Worm (Caenorhabditis elegans) whole organism, L4 larva: Measurements from ENCODE around the gene del-6.

Experiments used
- F26F4.8 ChIP-seq: fragments of 200-800 bp; sonication (Bioruptor generic); conservative IDR thresholded peaks from 2 replicates; pipeline ENCODE4 v1.3.6; 2022; ENCODE audit warnings: missing genetic modification characterization, missing compliant biosample characterization
- T20F7.1 ChIP-seq: fragments of 200-800 bp; sonication (Bioruptor generic); optimal IDR thresholded peaks from 2 replicates; lab custom pipeline; 2018; ENCODE audit warnings: mild to moderate bottlenecking, missing genetic modification characterization, missing compliant biosample characterization
- Y5F2A.4 ChIP-seq: fragments of 200-800 bp; sonication (Bioruptor generic); optimal IDR thresholded peaks from 2 replicates; lab custom pipeline; 2018; ENCODE audit warnings: mild to moderate bottlenecking, missing genetic modification characterization, missing compliant biosample characterization
- aly-2 ChIP-seq: sonication (generic microtip); optimal IDR thresholded peaks from 2 replicates; lab custom pipeline; 2018; ENCODE audit warnings: missing biosample characterization, missing genetic modification characterization
- ama-1 ChIP-seq: fragments of 150-350 bp; optimal IDR thresholded peaks from 2 replicates; lab custom pipeline; 2014; ENCODE audit warnings: inconsistent platforms, mixed read lengths
- arid-1 ChIP-seq: fragments of 200-800 bp; sonication (Bioruptor generic); conservative IDR thresholded peaks from 2 replicates; pipeline ENCODE4 v1.3.6; 2022; ENCODE audit warnings: missing genetic modification reagents, missing genetic modification characterization, missing compliant biosample characterization
- attf-4 ChIP-seq: sonication (generic microtip); optimal IDR thresholded peaks from 3 replicates; lab custom pipeline; 2017; ENCODE audit warnings: missing biosample characterization, missing genetic modification characterization
- ctbp-1 ChIP-seq: fragments of 200-800 bp; sonication (Bioruptor generic); IDR thresholded peaks from 2 replicates; pipeline ENCODE4 v1.3.6; 2022; ENCODE audit warnings: missing genetic modification reagents, missing genetic modification characterization, missing compliant biosample characterization
- daf-16 ChIP-seq, 3 experiments: sonication (generic microtip); optimal IDR thresholded peaks; 2 replicates each; lab custom pipeline; 2016 to 2017; ENCODE audit warnings: missing genetic modification characterization in 3 of 3, missing genetic modification reagents in 3 of 3, mild to moderate bottlenecking in 2 of 3, missing compliant biosample characterization in 2 of 3, missing biosample characterization in 1 of 3, moderate library complexity in 1 of 3
- daf-8 ChIP-seq: fragments of 200-800 bp; sonication (Bioruptor generic); IDR thresholded peaks from 2 replicates; pipeline ENCODE4 v1.3.6; 2022; ENCODE audit warnings: missing genetic modification characterization, missing compliant biosample characterization
- dmd-6 ChIP-seq: fragments of 200-800 bp; sonication (Bioruptor generic); IDR thresholded peaks from 2 replicates; pipeline ENCODE4 v1.3.6; 2022; ENCODE audit warnings: missing genetic modification reagents, missing genetic modification characterization, missing compliant biosample characterization
- dmd-8 ChIP-seq: fragments of 200-800 bp; sonication (Bioruptor generic); IDR thresholded peaks from 2 replicates; pipeline ENCODE4 v1.3.6; 2022; ENCODE audit warnings: missing genetic modification characterization, missing compliant biosample characterization
- dpl-1 ChIP-seq: fragments of 150-350 bp; optimal IDR thresholded peaks from 2 replicates; lab custom pipeline; 2014; ENCODE audit warnings: missing biosample characterization, missing genetic modification reagents, missing genetic modification characterization
- dve-1 ChIP-seq: sonication (generic microtip); optimal IDR thresholded peaks from 2 replicates; lab custom pipeline; 2017; ENCODE audit warnings: antibody characterized with exemption, mild to moderate bottlenecking, missing genetic modification characterization, missing compliant biosample characterization; ENCODE audit not compliant: insufficient read depth
- egl-27 ChIP-seq: sonication (generic microtip); optimal IDR thresholded peaks from 3 replicates; lab custom pipeline; 2017; ENCODE audit warnings: missing biosample characterization, missing genetic modification reagents, missing genetic modification characterization
- fkh-10 ChIP-seq: fragments of 150-350 bp; optimal IDR thresholded peaks from 2 replicates; lab custom pipeline; 2014; ENCODE audit warnings: missing biosample characterization, missing genetic modification reagents, missing genetic modification characterization
- hif-1 ChIP-seq, 2 experiments: sonication (generic microtip); optimal IDR thresholded peaks; 2 replicates each; lab custom pipeline; 2016 to 2017; ENCODE audit warnings: missing compliant biosample characterization in 2 of 2, missing genetic modification characterization in 2 of 2, missing genetic modification reagents in 2 of 2, missing genotype in 2 of 2, mild to moderate bottlenecking in 1 of 2
- hlh-11 ChIP-seq: fragments of 200-800 bp; sonication (Bioruptor generic); optimal IDR thresholded peaks from 2 replicates; lab custom pipeline; 2018; ENCODE audit warnings: mild to moderate bottlenecking, missing genetic modification characterization, missing compliant biosample characterization
- hlh-30 ChIP-seq: sonication (generic microtip); optimal IDR thresholded peaks from 2 replicates; lab custom pipeline; 2017; ENCODE audit warnings: antibody characterized with exemption, mild to moderate bottlenecking, missing genetic modification characterization, missing compliant biosample characterization; ENCODE audit not compliant: insufficient read depth
- lin-1 ChIP-seq: fragments of 200-800 bp; sonication (Bioruptor generic); IDR thresholded peaks from 2 replicates; pipeline ENCODE4 v1.3.6; 2022; ENCODE audit warnings: missing genetic modification reagents, missing genetic modification characterization, missing compliant biosample characterization
- lin-15B ChIP-seq: fragments of 150-350 bp; sonication (generic microtip); optimal IDR thresholded peaks from 3 replicates; lab custom pipeline; 2014; ENCODE audit warnings: missing biosample characterization, missing genetic modification characterization
- lin-29 ChIP-seq: fragments of 200-800 bp; sonication (Bioruptor generic); IDR thresholded peaks from 2 replicates; pipeline ENCODE4 v1.3.6; 2022; ENCODE audit warnings: missing genetic modification reagents, missing genetic modification characterization, missing compliant biosample characterization
- mdl-1 ChIP-seq, 2 experiments: fragments of 150-350 bp in 1 of 2; sonication (generic microtip) in 1 of 2; optimal IDR thresholded peaks; 2 replicates each; lab custom pipeline; 2014 to 2017; ENCODE audit warnings: missing biosample characterization in 2 of 2, missing genetic modification characterization in 2 of 2
- mdt-29 ChIP-seq: fragments of 200-800 bp; sonication (Bioruptor generic); IDR thresholded peaks from 2 replicates; pipeline ENCODE4 v1.3.6; 2022; ENCODE audit warnings: missing genetic modification reagents, missing genetic modification characterization, missing compliant biosample characterization
- mes-2 ChIP-seq: sonication (generic microtip); optimal IDR thresholded peaks from 2 replicates; lab custom pipeline; 2016; ENCODE audit warnings: missing genotype, mild to moderate bottlenecking, missing genetic modification characterization, missing compliant biosample characterization; ENCODE audit not compliant: poor library complexity, severe bottlenecking
- mxl-3 ChIP-seq: fragments of 200-800 bp; sonication (Bioruptor generic); optimal IDR thresholded peaks from 2 replicates; lab custom pipeline; 2018; ENCODE audit warnings: mild to moderate bottlenecking, missing genetic modification characterization, missing compliant biosample characterization
- nhr-10 ChIP-seq: fragments of 150-350 bp; optimal IDR thresholded peaks from 2 replicates; lab custom pipeline; 2014; ENCODE audit warnings: missing biosample characterization, missing genetic modification characterization
- nhr-102 ChIP-seq: sonication (generic microtip); optimal IDR thresholded peaks from 2 replicates; lab custom pipeline; 2016; ENCODE audit warnings: mild to moderate bottlenecking, missing genetic modification characterization, moderate library complexity, missing compliant biosample characterization
- nhr-11 ChIP-seq: fragments of 150-350 bp; optimal IDR thresholded peaks from 2 replicates; lab custom pipeline; 2014; ENCODE audit warnings: missing biosample characterization, missing genetic modification characterization
- nhr-111 ChIP-seq: fragments of 200-800 bp; sonication (Bioruptor generic); optimal IDR thresholded peaks from 2 replicates; lab custom pipeline; 2018; ENCODE audit warnings: mild to moderate bottlenecking, missing genetic modification characterization, missing compliant biosample characterization
- nhr-237 ChIP-seq: sonication (generic microtip); optimal IDR thresholded peaks from 2 replicates; lab custom pipeline; 2017; ENCODE audit warnings: missing biosample characterization, missing genetic modification characterization
- nhr-25 ChIP-seq: sonication (generic microtip); optimal IDR thresholded peaks from 2 replicates; lab custom pipeline; 2017; ENCODE audit warnings: missing genetic modification characterization, mild to moderate bottlenecking, missing compliant biosample characterization, antibody characterized with exemption, moderate library complexity, borderline replicate concordance; ENCODE audit not compliant: insufficient read depth
- nhr-48 ChIP-seq: sonication (generic microtip); optimal IDR thresholded peaks from 2 replicates; lab custom pipeline; 2016; ENCODE audit warnings: mild to moderate bottlenecking, missing genetic modification characterization, missing compliant biosample characterization
- nhr-6 ChIP-seq: fragments of 150-350 bp; optimal IDR thresholded peaks from 2 replicates; lab custom pipeline; 2014; ENCODE audit warnings: missing biosample characterization, missing genetic modification characterization
- nhr-76 ChIP-seq: fragments of 150-350 bp; optimal IDR thresholded peaks from 2 replicates; lab custom pipeline; 2014; ENCODE audit warnings: missing biosample characterization, missing genetic modification characterization
- nhr-77 ChIP-seq: fragments of 150-350 bp; optimal IDR thresholded peaks from 2 replicates; lab custom pipeline; 2014; ENCODE audit warnings: missing biosample characterization, missing genetic modification characterization
- pha-4 ChIP-seq, 2 experiments: fragments of 150-350 bp in 1 of 2; fragments of 200-800 bp in 1 of 2; sonication (Bioruptor generic) in 1 of 2; IDR thresholded peaks in 1 of 2; optimal IDR thresholded peaks in 1 of 2; 2 replicates each; pipeline versions ENCODE4 v1.3.6 to Lab custom; 2014 to 2022; ENCODE audit warnings: missing genetic modification characterization in 2 of 2, missing genetic modification reagents in 2 of 2, missing biosample characterization in 1 of 2, missing compliant biosample characterization in 1 of 2
- php-3 ChIP-seq: fragments of 200-800 bp; sonication (Bioruptor generic); IDR thresholded peaks from 2 replicates; pipeline ENCODE4 v1.3.6; 2022; ENCODE audit warnings: missing genetic modification reagents, missing genetic modification characterization, missing compliant biosample characterization
- rbr-2 ChIP-seq: sonication (generic microtip); optimal IDR thresholded peaks from 2 replicates; lab custom pipeline; 2016; ENCODE audit warnings: missing genotype, missing genetic modification characterization, missing compliant biosample characterization
- snpc-1.2 ChIP-seq: fragments of 200-800 bp; sonication (Bioruptor generic); IDR thresholded peaks from 2 replicates; pipeline ENCODE4 v1.3.6; 2022; ENCODE audit warnings: missing genetic modification reagents, missing genetic modification characterization, missing compliant biosample characterization
- spr-3 ChIP-seq: fragments of 200-800 bp; sonication (Bioruptor generic); optimal IDR thresholded peaks from 2 replicates; lab custom pipeline; 2018; ENCODE audit warnings: mild to moderate bottlenecking, missing genetic modification characterization, missing compliant biosample characterization
- unc-39 ChIP-seq: sonication (generic microtip); optimal IDR thresholded peaks from 2 replicates; lab custom pipeline; 2017; ENCODE audit warnings: missing biosample characterization, missing genetic modification characterization
- unc-62 ChIP-seq, 3 experiments: fragments of 150-350 bp in 1 of 3; sonication (generic microtip); optimal IDR thresholded peaks in 2 of 3; peaks in 1 of 3; 1 replicate in 1 of 3; 2 replicates in 2 of 3; lab custom pipeline; 2014 to 2017; ENCODE audit warnings: missing biosample characterization in 3 of 3, missing genetic modification characterization in 3 of 3, missing genetic modification reagents in 3 of 3, missing genotype in 1 of 3
- zfp-3 ChIP-seq: fragments of 200-800 bp; sonication (Bioruptor generic); conservative IDR thresholded peaks from 2 replicates; pipeline ENCODE4 v1.3.6; 2022; ENCODE audit warnings: missing genetic modification reagents, missing genetic modification characterization, missing compliant biosample characterization
- zip-2 ChIP-seq: fragments of 150-350 bp; optimal IDR thresholded peaks from 2 replicates; lab custom pipeline; 2014; ENCODE audit warnings: missing biosample characterization, missing genetic modification characterization
- ztf-7 ChIP-seq: fragments of 150-350 bp; optimal IDR thresholded peaks from 2 replicates; lab custom pipeline; 2014; ENCODE audit warnings: missing biosample characterization, missing genetic modification characterization

del-6 gene

ce11 chrV:10588694-10589093, 16.0 kb downstream of the del-6 start, which contains the start of gene srg-32:
TSS of gene srg-32 (minus strand) at chrV:10588794.
- TF ChIP-seq mdt-29 (GFP tag; lab: Robert Waterston, UW) (no peak), Y5F2A.4 (no peak), spr-3 (GFP tag; lab: Kevin White, UChicago) (no peak), lin-1 (GFP tag; lab: Robert Waterston, UW) (no peak), fkh-10 (GFP tag; lab: Kevin White, UChicago) (no peak), attf-4 (no peak), pha-4 (GFP tag; IDR thresholded peaks at IDR 0.05; lab: Robert Waterston, UW) (no peak), pha-4 (tag; optimal IDR thresholded peaks at IDR 0.05; lab: Kevin White, UChicago) (no peak), nhr-76 (tag; lab: Kevin White, UChicago) (no peak), mes-2 (tag; lab: Kevin White, UChicago) (no peak), nhr-6 (tag; lab: Kevin White, UChicago) (no peak), T20F7.1 (GFP tag; lab: Kevin White, UChicago) (no peak), ctbp-1 (no peak), daf-8 (GFP tag; lab: Robert Waterston, UW) (no peak), lin-15B (tag; lab: Kevin White, UChicago) (no peak), ztf-7 (tag; lab: Kevin White, UChicago) (no peak), arid-1 (GFP tag; lab: Robert Waterston, UW) (no peak), lin-29 (GFP tag; lab: Robert Waterston, UW) (no peak)
- TF ChIP-seq, all 104 proteins: peak for 0

- no peak for TF ChIP-seq nhr-10 (tag; lab: Kevin White, UChicago)
- no peak for TF ChIP-seq dpl-1
- TF ChIP-seq hif-1 (tag; optimal IDR thresholded peaks at IDR 0.05; lab: Kevin White, UChicago): peak in 1 of 2 experiments; percentile 74
- peak in 1 of 2 experiments; percentile 35 for TF ChIP-seq mdl-1 (tag; optimal IDR thresholded peaks at IDR 0.05; lab: Kevin White, UChicago)
- no peak for TF ChIP-seq nhr-111
- TF ChIP-seq nhr-48 (tag; lab: Kevin White, UChicago): no peak
- peak; percentile 52 for TF ChIP-seq hlh-11 (tag; lab: Kevin White, UChicago)
- TF ChIP-seq T20F7.1 (GFP tag; lab: Kevin White, UChicago): peak; percentile 21
- TF ChIP-seq egl-27: no peak
- peak; percentile 14 for TF ChIP-seq hlh-30
- TF ChIP-seq zip-2 (tag; lab: Kevin White, UChicago): no peak
- TF ChIP-seq zfp-3 (GFP tag; lab: Robert Waterston, UW): no peak
- TF ChIP-seq nhr-77 (tag; lab: Kevin White, UChicago): peak; percentile 72
- TF ChIP-seq daf-16 (GFP tag; optimal IDR thresholded peaks at IDR 0.05; lab: Kevin White, UChicago): no peak
- peak; percentile 50 for TF ChIP-seq daf-16 (tag; optimal IDR thresholded peaks at IDR 0.05; lab: Kevin White, UChicago)
- TF ChIP-seq ama-1 (lab: Kevin White, UChicago): no peak
- no peak for TF ChIP-seq unc-39 (tag; lab: Kevin White, UChicago)
- TF ChIP-seq nhr-237: no peak
- TF ChIP-seq dve-1 (tag; lab: Kevin White, UChicago): peak; percentile 78
- TF ChIP-seq rbr-2 (tag; lab: Kevin White, UChicago): no peak
- peak; percentile 4 for TF ChIP-seq nhr-102 (tag; lab: Kevin White, UChicago)
- no peak for TF ChIP-seq F26F4.8 (GFP tag; lab: Robert Waterston, UW)
- TF ChIP-seq snpc-1.2 (GFP tag; lab: Robert Waterston, UW): no peak
- TF ChIP-seq aly-2: no peak
- no peak for TF ChIP-seq dmd-8
- TF ChIP-seq nhr-6 (tag; lab: Kevin White, UChicago): no peak
- TF ChIP-seq dmd-6 (GFP tag; lab: Robert Waterston, UW): 0 out of 2 replicates have a peak, but pooled peaks have one; percentile 18
- TF ChIP-seq nhr-11: no peak
- TF ChIP-seq nhr-25: no peak
- TF ChIP-seq mxl-3: no peak
- peak in 1 of 2 experiments; percentile 95 for TF ChIP-seq unc-62 (GFP tag; optimal IDR thresholded peaks at IDR 0.05 in 1 of 2; lab: Kevin White, UChicago)
- no peak for TF ChIP-seq unc-62 (tag; optimal IDR thresholded peaks at IDR 0.05; lab: Kevin White, UChicago)
- TF ChIP-seq php-3: peak; percentile 60
- TF ChIP-seq ztf-7 (tag; lab: Kevin White, UChicago): peak; percentile 72
Observed at ce11 chrV:10589774-10590528, 17.2 kb downstream of the del-6 start, which contains the start of gene ttr-23. TSS of gene ttr-23 (minus strand) at chrV:10589860.
